Fruit fly (Drosophila melanogaster) whole organism, embryonic: ENCODE data around the gene Pka-C3.

Experiments
- B-H1 ChIP-seq: fragments of 200-800 bp; sonication (Bioruptor generic); IDR thresholded peaks from 3 replicates; pipeline ENCODE4 v1.3.6; 2022; ENCODE audit warnings: missing biosample characterization, missing genetic modification characterization
- CG12659 ChIP-seq: fragments of 200-800 bp; sonication (Bioruptor generic); optimal IDR thresholded peaks from 3 replicates; lab custom pipeline; 2017; ENCODE audit warnings: mild to moderate bottlenecking, missing biosample characterization, missing genetic modification reagents, missing genetic modification characterization
- CG13775 ChIP-seq: fragments of 200-800 bp; sonication (Bioruptor generic); optimal IDR thresholded peaks from 3 replicates; lab custom pipeline; 2017; ENCODE audit warnings: missing biosample characterization, mild to moderate bottlenecking, missing genetic modification characterization
- CG14014 ChIP-seq: fragments of 200-800 bp; sonication (Bioruptor generic); IDR thresholded peaks from 2 replicates; pipeline ENCODE4 v1.3.6; 2022; ENCODE audit warnings: missing biosample characterization, missing genetic modification characterization
- CG1529 ChIP-seq: fragments of 200-800 bp; sonication (Bioruptor generic); optimal IDR thresholded peaks from 3 replicates; lab custom pipeline; 2018; ENCODE audit warnings: missing biosample characterization, missing genetic modification characterization
- CG16813 ChIP-seq: fragments of 200-800 bp; sonication (Bioruptor generic); IDR thresholded peaks from 3 replicates; pipeline ENCODE4 v1.3.6; 2022; ENCODE audit warnings: missing biosample characterization, missing genetic modification characterization; ENCODE audit not compliant: partially characterized antibody
- CG17612 ChIP-seq: fragments of 200-800 bp; sonication (Bioruptor generic); IDR thresholded peaks from 2 replicates; pipeline ENCODE4 v1.3.6; 2022; ENCODE audit warnings: missing biosample characterization, missing genetic modification characterization
- CG17912 ChIP-seq: fragments of 200-800 bp; sonication (Bioruptor generic); optimal IDR thresholded peaks from 2 replicates; lab custom pipeline; 2018; ENCODE audit warnings: missing biosample characterization, mild to moderate bottlenecking, missing genetic modification characterization
- CG31388 ChIP-seq: fragments of 200-800 bp; sonication (Bioruptor generic); optimal IDR thresholded peaks from 2 replicates; lab custom pipeline; 2016; ENCODE audit warnings: missing biosample characterization, missing genetic modification characterization
- CG34224 ChIP-seq: fragments of 200-800 bp; sonication (Bioruptor generic); IDR thresholded peaks from 3 replicates; pipeline ENCODE4 v1.3.6; 2022; ENCODE audit warnings: missing biosample characterization, missing genetic modification characterization; ENCODE audit not compliant: partially characterized antibody
- CG3995 ChIP-seq: fragments of 200-800 bp; sonication (Bioruptor generic); optimal IDR thresholded peaks from 3 replicates; lab custom pipeline; 2016; ENCODE audit warnings: missing biosample characterization, missing genetic modification characterization
- CG4424 ChIP-seq: fragments of 200-800 bp; sonication (Bioruptor generic); optimal IDR thresholded peaks from 3 replicates; lab custom pipeline; 2016; ENCODE audit warnings: missing biosample characterization, missing genetic modification characterization
- CG5953 ChIP-seq: fragments of 200-800 bp; sonication (Bioruptor generic); IDR thresholded peaks from 2 replicates; pipeline ENCODE4 v1.3.6; 2022; ENCODE audit warnings: missing biosample characterization, missing genetic modification characterization
- CG7271 ChIP-seq: fragments of 200-800 bp; sonication (Bioruptor generic); optimal IDR thresholded peaks from 2 replicates; lab custom pipeline; 2018; ENCODE audit warnings: missing biosample characterization, mild to moderate bottlenecking, missing genetic modification characterization, moderate library complexity
- CG9876 ChIP-seq: fragments of 200-800 bp; sonication (Bioruptor generic); optimal IDR thresholded peaks from 2 replicates; lab custom pipeline; 2016; ENCODE audit warnings: missing biosample characterization, missing genetic modification characterization
- Chrac-16 ChIP-seq: fragments of 200-800 bp; sonication (Bioruptor generic); optimal IDR thresholded peaks from 3 replicates; lab custom pipeline; 2016; ENCODE audit warnings: missing biosample characterization, missing genetic modification characterization
- Dp ChIP-seq: fragments of 200-800 bp; sonication (Bioruptor generic); optimal IDR thresholded peaks from 2 replicates; lab custom pipeline; 2018; ENCODE audit warnings: missing biosample characterization, mild to moderate bottlenecking, missing genetic modification characterization, moderate library complexity
- E2f2 ChIP-seq: fragments of 200-800 bp; sonication (Bioruptor generic); IDR thresholded peaks from 2 replicates; pipeline ENCODE4 v1.3.6; 2022; ENCODE audit warnings: missing biosample characterization, missing genetic modification characterization
- Ets65A ChIP-seq: fragments of 200-800 bp; sonication (Bioruptor generic); peaks from one replicate; lab custom pipeline; 2016; ENCODE audit warnings: missing biosample characterization, missing genetic modification characterization
- Ets97D ChIP-seq: fragments of 200-800 bp; sonication (Bioruptor generic); optimal IDR thresholded peaks from 3 replicates; lab custom pipeline; 2016; ENCODE audit warnings: missing biosample characterization, missing genetic modification characterization
- Fer3 ChIP-seq: fragments of 200-800 bp; sonication (Bioruptor generic); optimal IDR thresholded peaks from 2 replicates; lab custom pipeline; 2018; ENCODE audit warnings: missing biosample characterization, mild to moderate bottlenecking, missing genetic modification characterization, moderate library complexity
- GATAe ChIP-seq: fragments of 200-800 bp; sonication (Bioruptor generic); conservative IDR thresholded peaks from 2 replicates; pipeline ENCODE4 v1.3.6; 2022; ENCODE audit warnings: missing biosample characterization, missing genetic modification characterization
- Gsc ChIP-seq: fragments of 200-800 bp; sonication (Bioruptor generic); IDR thresholded peaks from 2 replicates; pipeline ENCODE4 v1.3.6; 2022; ENCODE audit warnings: missing biosample characterization, missing genetic modification characterization
- Hmx ChIP-seq: fragments of 200-800 bp; sonication (Bioruptor generic); optimal IDR thresholded peaks from 2 replicates; lab custom pipeline; 2016; ENCODE audit warnings: missing biosample characterization, missing genetic modification characterization
- Hsf ChIP-seq: fragments of 200-800 bp; sonication (Bioruptor generic); optimal IDR thresholded peaks from 3 replicates; lab custom pipeline; 2016; ENCODE audit warnings: missing biosample characterization, missing genetic modification characterization
- MBD-R2 ChIP-seq: fragments of 200-800 bp; sonication (Bioruptor generic); IDR thresholded peaks from 2 replicates; pipeline ENCODE4 v1.3.6; 2022; ENCODE audit warnings: missing biosample characterization, missing genetic modification characterization
- Med ChIP-seq: fragments of 200-800 bp; sonication (Bioruptor generic); peaks from one replicate; lab custom pipeline; 2016; ENCODE audit warnings: missing biosample characterization, missing genetic modification characterization, mild to moderate bottlenecking, inconsistent platforms, moderate library complexity
- Mrtf ChIP-seq: fragments of 200-800 bp; sonication (Bioruptor generic); IDR thresholded peaks from 3 replicates; pipeline ENCODE4 v1.3.6; 2022; ENCODE audit warnings: missing biosample characterization, missing genetic modification characterization
- Usf ChIP-seq: fragments of 200-800 bp; sonication (Bioruptor generic); optimal IDR thresholded peaks from 2 replicates; lab custom pipeline; 2017; ENCODE audit warnings: missing genotype, missing biosample characterization, missing genetic modification characterization
- Xbp1 ChIP-seq: fragments of 200-800 bp; sonication (Bioruptor generic); optimal IDR thresholded peaks from 3 replicates; lab custom pipeline; 2016; ENCODE audit warnings: missing biosample characterization, mild to moderate bottlenecking, missing genetic modification characterization
- btn ChIP-seq: fragments of 200-800 bp; sonication (Bioruptor generic); optimal IDR thresholded peaks from 2 replicates; lab custom pipeline; 2016; ENCODE audit warnings: missing biosample characterization, missing genetic modification characterization
- cas ChIP-seq: fragments of 200-800 bp; sonication (Bioruptor generic); IDR thresholded peaks from 2 replicates; pipeline ENCODE4 v1.3.6; 2022; ENCODE audit warnings: missing biosample characterization, missing genetic modification characterization
- fd3F ChIP-seq: fragments of 200-800 bp; sonication (Bioruptor generic); optimal IDR thresholded peaks from 2 replicates; lab custom pipeline; 2018; ENCODE audit warnings: missing biosample characterization, mild to moderate bottlenecking, missing genetic modification characterization, moderate library complexity
- fru ChIP-seq: fragments of >200 bp; optimal IDR thresholded peaks from 2 replicates; lab custom pipeline; 2017
- gfzf ChIP-seq: fragments of 200-800 bp; sonication (Bioruptor generic); optimal IDR thresholded peaks from 2 replicates; lab custom pipeline; 2016; ENCODE audit warnings: missing biosample characterization, mild to moderate bottlenecking, missing genetic modification characterization, moderate library complexity
- gsb-n ChIP-seq: fragments of 200-800 bp; sonication (Bioruptor generic); optimal IDR thresholded peaks from 3 replicates; lab custom pipeline; 2018; ENCODE audit warnings: missing biosample characterization, mild to moderate bottlenecking, missing genetic modification characterization
- kni ChIP-seq: fragments of 200-800 bp; sonication (Bioruptor generic); optimal IDR thresholded peaks from 3 replicates; lab custom pipeline; 2017; ENCODE audit warnings: mild to moderate bottlenecking, missing biosample characterization, missing genetic modification reagents, missing genetic modification characterization
- lmd ChIP-seq: fragments of 200-800 bp; sonication (Bioruptor generic); IDR thresholded peaks from 2 replicates; pipeline ENCODE4 v1.3.6; 2022; ENCODE audit warnings: missing biosample characterization, missing genetic modification characterization
- mld ChIP-seq: fragments of 200-800 bp; sonication (Bioruptor generic); IDR thresholded peaks from 3 replicates; pipeline ENCODE4 v1.3.6; 2022; ENCODE audit warnings: missing biosample characterization, missing genetic modification characterization; ENCODE audit not compliant: partially characterized antibody
- nau ChIP-seq: fragments of 200-800 bp; sonication (Bioruptor generic); optimal IDR thresholded peaks from 3 replicates; lab custom pipeline; 2017; ENCODE audit warnings: missing biosample characterization, mild to moderate bottlenecking, missing genetic modification characterization, missing genetic modification reagents
- oc ChIP-seq: fragments of 200-800 bp; sonication (Bioruptor generic); optimal IDR thresholded peaks from 2 replicates; lab custom pipeline; 2018; ENCODE audit warnings: missing biosample characterization, mild to moderate bottlenecking, missing genetic modification characterization, moderate library complexity
- phol ChIP-seq: fragments of 200-800 bp; sonication (Bioruptor generic); optimal IDR thresholded peaks from 3 replicates; lab custom pipeline; 2018; ENCODE audit warnings: missing biosample characterization, mild to moderate bottlenecking, missing genetic modification characterization, moderate library complexity
- sima ChIP-seq: fragments of 200-800 bp; sonication (Bioruptor generic); optimal IDR thresholded peaks from 2 replicates; lab custom pipeline; 2016; ENCODE audit warnings: missing biosample characterization, missing genetic modification characterization
- sob ChIP-seq: fragments of 200-800 bp; sonication (Bioruptor generic); IDR thresholded peaks from 2 replicates; pipeline ENCODE4 v1.3.6; 2022; ENCODE audit warnings: missing biosample characterization, missing genetic modification characterization
- sug ChIP-seq: fragments of 200-800 bp; optimal IDR thresholded peaks from 2 replicates; lab custom pipeline; 2019; ENCODE audit warnings: missing biosample characterization, mild to moderate bottlenecking, missing genetic modification characterization, moderate library complexity
- tin ChIP-seq: fragments of 200-800 bp; sonication (Bioruptor generic); optimal IDR thresholded peaks from 3 replicates; lab custom pipeline; 2016; ENCODE audit warnings: missing biosample characterization, missing genetic modification characterization
- trem ChIP-seq: fragments of 200-800 bp; optimal IDR thresholded peaks from 3 replicates; lab custom pipeline; 2019; ENCODE audit warnings: missing biosample characterization, mild to moderate bottlenecking, missing genetic modification characterization, moderate library complexity
- wdn ChIP-seq: fragments of 200-800 bp; sonication (Bioruptor generic); IDR thresholded peaks from 2 replicates; pipeline ENCODE4 v1.3.6; 2022; ENCODE audit warnings: missing biosample characterization, missing genetic modification characterization
- zfh2 ChIP-seq: fragments of 200-800 bp; sonication (Bioruptor generic); optimal IDR thresholded peaks from 2 replicates; lab custom pipeline; 2016; ENCODE audit warnings: missing biosample characterization, missing genetic modification characterization

The Pka-C3 gene

dm6 chr3L:15988039-15988546, 33.5 kb upstream of the Pka-C3 start, which contains the start of gene Hip14 (continued):
- TF ChIP-seq GATAe (GFP tag; lab: Robert Waterston, UW) (no peak; the same call in 1 of the 2 replicates), CG9876 (no peak), CG17912 (GFP tag; lab: Kevin White, UChicago) (no peak), lmd (GFP tag; lab: Robert Waterston, UW) (no peak), cas (no peak), B-H1 (no peak), CG17612 (no peak), wdn (no peak), Mrtf (GFP tag; lab: Robert Waterston, UW) (no peak), Usf (no peak), zfh2 (GFP tag; lab: Kevin White, UChicago) (peak; percentile 19)
- TF ChIP-seq, all 482 proteins: peak for 101

- TF ChIP-seq CG5953 (GFP tag; lab: Robert Waterston, UW) (no peak), Ets65A (GFP tag; lab: Kevin White, UChicago) (peak; percentile 43), Chrac-16 (GFP tag; lab: Kevin White, UChicago) (peak; percentile 5), gfzf (GFP tag; lab: Kevin White, UChicago) (peak; percentile 55), Ets97D (no peak), Dp (peak; percentile 51), Hsf (GFP tag; lab: Kevin White, UChicago) (no peak), Med (peak; percentile 16), CG4424 (GFP tag; lab: Kevin White, UChicago) (peak; percentile 1), E2f2 (GFP tag; lab: Robert Waterston, UW) (peak; percentile 50), fru (lab: Kevin White, UChicago) (no peak), CG3995 (GFP tag; lab: Kevin White, UChicago) (peak; percentile 74), MBD-R2 (GFP tag; lab: Robert Waterston, UW) (peak; percentile 31)
Observed at dm6 chr3L:15987635-15988034, 33.0 kb upstream of the Pka-C3 start, which contains the start of gene PolD1. PolD1 (minus strand) TSS chr3L:15987815.

dm6 chr3L:15982783-15983432, 28.3 kb upstream of the Pka-C3 start, which contains the start of the genes brm and Arl1:
brm (minus strand) TSS chr3L:15982869.
Arl1 (plus strand) TSS chr3L:15983135.
- TF ChIP-seq btn (GFP tag; lab: Kevin White, UChicago) (peak; percentile 50), sug (tag; lab: Kevin White, UChicago) (peak; percentile 98), Ets65A (GFP tag; lab: Kevin White, UChicago) (peak; percentile 99), CG12659 (GFP tag; lab: Kevin White, UChicago) (peak; percentile 99), phol (tag; lab: Kevin White, UChicago) (peak; percentile 100), Gsc (GFP tag; lab: Robert Waterston, UW) (peak; percentile 98), CG34224 (GFP tag; lab: Robert Waterston, UW) (no peak), CG31388 (GFP tag; lab: Kevin White, UChicago) (peak; percentile 95), Fer3 (tag; lab: Kevin White, UChicago) (peak; percentile 99), sob (GFP tag; lab: Robert Waterston, UW) (peak; percentile 100), gsb-n (tag; lab: Kevin White, UChicago) (no peak), oc (tag; lab: Kevin White, UChicago) (peak; percentile 96), CG7271 (tag; lab: Kevin White, UChicago) (peak; percentile 97), kni (peak; percentile 93), tin (GFP tag; lab: Kevin White, UChicago) (peak; percentile 98), Hmx (peak; percentile 83), trem (tag; lab: Kevin White, UChicago) (peak; percentile 96), Xbp1 (GFP tag; lab: Kevin White, UChicago) (peak; percentile 99), nau (GFP tag; lab: Kevin White, UChicago) (no peak), CG16813 (peak; percentile 39; the same call in 1 of the 3 replicates), fd3F (GFP tag; lab: Kevin White, UChicago) (peak; percentile 98), CG13775 (GFP tag; lab: Kevin White, UChicago) (peak; percentile 99), CG1529 (GFP tag; lab: Kevin White, UChicago) (peak; percentile 93), CG14014 (GFP tag; lab: Robert Waterston, UW) (peak; percentile 99), mld (GFP tag; lab: Robert Waterston, UW) (no peak), sima (GFP tag; lab: Kevin White, UChicago) (peak; percentile 71)
